Fruit fly (Drosophila melanogaster) whole organism, prepupa: ENCODE data around the gene CG6277.

Experiments used
- Blimp-1 ChIP-seq: fragments of 200-800 bp; sonication (Bioruptor generic); optimal IDR thresholded peaks from 3 replicates; lab custom pipeline; 2017; ENCODE audit warnings: missing biosample characterization, missing genetic modification characterization, mild to moderate bottlenecking, moderate library complexity, missing genetic modification reagents
- CG10669 ChIP-seq: fragments of 200-800 bp; sonication (Bioruptor generic); optimal IDR thresholded peaks from 3 replicates; lab custom pipeline; 2018; ENCODE audit warnings: missing biosample characterization, mild to moderate bottlenecking, missing genetic modification characterization, moderate library complexity
- CG11762 ChIP-seq: fragments of 200-800 bp; sonication (Bioruptor generic); optimal IDR thresholded peaks from 3 replicates; lab custom pipeline; 2016; ENCODE audit warnings: missing biosample characterization, missing genetic modification characterization; ENCODE audit not compliant: insufficient read depth
- CG15336 ChIP-seq: fragments of 200-800 bp; sonication (Bioruptor generic); IDR thresholded peaks from 2 replicates; pipeline ENCODE4 v1.3.6; 2022; ENCODE audit warnings: missing biosample characterization, missing genetic modification characterization
- CG32006 ChIP-seq: fragments of 200-800 bp; sonication (Bioruptor generic); optimal IDR thresholded peaks from 3 replicates; lab custom pipeline; 2017; ENCODE audit warnings: missing biosample characterization, mild to moderate bottlenecking, missing genetic modification characterization
- CG34406 ChIP-seq: fragments of 200-800 bp; sonication (Bioruptor generic); optimal IDR thresholded peaks from 3 replicates; lab custom pipeline; 2016; ENCODE audit warnings: missing biosample characterization, missing genetic modification characterization
- CG3919 ChIP-seq: fragments of 200-800 bp; sonication (Bioruptor generic); optimal IDR thresholded peaks from 3 replicates; lab custom pipeline; 2016; ENCODE audit warnings: missing biosample characterization, missing genetic modification characterization
- CG6163 ChIP-seq: fragments of 200-800 bp; sonication (Bioruptor generic); IDR thresholded peaks from 3 replicates; pipeline ENCODE4 v1.3.6; 2022; ENCODE audit warnings: missing biosample characterization, missing genetic modification characterization
- CG6276 ChIP-seq: fragments of 200-800 bp; sonication (Bioruptor generic); optimal IDR thresholded peaks from 2 replicates; lab custom pipeline; 2017; ENCODE audit warnings: missing biosample characterization, mild to moderate bottlenecking, missing genetic modification characterization
- CG6792 ChIP-seq: fragments of 200-800 bp; sonication (Bioruptor generic); optimal IDR thresholded peaks from 3 replicates; lab custom pipeline; 2016; ENCODE audit warnings: missing biosample characterization, missing genetic modification characterization
- CG6854 ChIP-seq: fragments of 200-800 bp; sonication (Bioruptor generic); optimal IDR thresholded peaks from 2 replicates; lab custom pipeline; 2017; ENCODE audit warnings: missing biosample characterization, mild to moderate bottlenecking, missing genetic modification characterization
- CG8119 ChIP-seq: fragments of 200-800 bp; sonication (Bioruptor generic); IDR thresholded peaks from 3 replicates; pipeline ENCODE4 v1.3.6; 2022; ENCODE audit warnings: missing biosample characterization, missing genetic modification characterization
- CG8319 ChIP-seq: fragments of 200-800 bp; sonication (Bioruptor generic); optimal IDR thresholded peaks from 3 replicates; lab custom pipeline; 2016; ENCODE audit warnings: missing biosample characterization, missing genetic modification characterization
- Eip78C ChIP-seq: fragments of 200-800 bp; sonication (Bioruptor generic); peaks from one replicate; lab custom pipeline; 2016; ENCODE audit warnings: missing biosample characterization, missing genetic modification characterization
- Eip93F ChIP-seq: fragments of 200-800 bp; sonication (Bioruptor generic); optimal IDR thresholded peaks from 2 replicates; lab custom pipeline; 2016; ENCODE audit warnings: missing biosample characterization, mild to moderate bottlenecking, missing genetic modification characterization
- Ets21C ChIP-seq: fragments of 200-800 bp; sonication (Bioruptor generic); optimal IDR thresholded peaks from 3 replicates; lab custom pipeline; 2016; ENCODE audit warnings: missing biosample characterization, missing genetic modification characterization
- Gug ChIP-seq: fragments of 200-800 bp; sonication (Bioruptor generic); IDR thresholded peaks from 2 replicates; pipeline ENCODE4 v1.3.6; 2022; ENCODE audit warnings: missing biosample characterization, missing genetic modification characterization
- Hr39 ChIP-seq: fragments of 200-800 bp; sonication (Bioruptor generic); optimal IDR thresholded peaks from 2 replicates; lab custom pipeline; 2016; ENCODE audit warnings: missing biosample characterization, missing genetic modification characterization
- Hr4 ChIP-seq: fragments of 200-800 bp; sonication (Bioruptor generic); optimal IDR thresholded peaks from 3 replicates; lab custom pipeline; 2016; ENCODE audit warnings: missing biosample characterization, missing genetic modification characterization
- Lpt ChIP-seq: fragments of 200-800 bp; sonication (Bioruptor generic); optimal IDR thresholded peaks from 3 replicates; lab custom pipeline; 2016; ENCODE audit warnings: missing biosample characterization, missing genetic modification characterization
- Met ChIP-seq: fragments of 200-800 bp; sonication (Bioruptor generic); optimal IDR thresholded peaks from 3 replicates; lab custom pipeline; 2016; ENCODE audit warnings: missing biosample characterization, missing genetic modification characterization
- OdsH ChIP-seq: fragments of 200-800 bp; sonication (Bioruptor generic); optimal IDR thresholded peaks from 3 replicates; lab custom pipeline; 2016; ENCODE audit warnings: missing biosample characterization, missing genetic modification characterization
- Sox14 ChIP-seq: fragments of 200-800 bp; sonication (Bioruptor generic); optimal IDR thresholded peaks from 3 replicates; lab custom pipeline; 2016; ENCODE audit warnings: missing biosample characterization, missing genetic modification characterization
- achi ChIP-seq: fragments of 200-800 bp; sonication (Bioruptor generic); optimal IDR thresholded peaks from 3 replicates; lab custom pipeline; 2016; ENCODE audit warnings: missing biosample characterization, missing genetic modification characterization
- dsx ChIP-seq: fragments of 200-800 bp; optimal IDR thresholded peaks from 3 replicates; lab custom pipeline; 2019; ENCODE audit warnings: missing biosample characterization, mild to moderate bottlenecking, missing genetic modification characterization, moderate library complexity; ENCODE audit not compliant: poor library complexity, severe bottlenecking
- eg ChIP-seq: fragments of 200-800 bp; sonication (Bioruptor generic); IDR thresholded peaks from 3 replicates; pipeline ENCODE4 v1.3.6; 2022; ENCODE audit warnings: missing biosample characterization, missing genetic modification characterization
- fkh ChIP-seq: fragments of 200-800 bp; sonication (Bioruptor generic); optimal IDR thresholded peaks from 3 replicates; lab custom pipeline; 2017; ENCODE audit warnings: missing biosample characterization, mild to moderate bottlenecking, missing genetic modification characterization, moderate library complexity
- lz ChIP-seq: fragments of 200-800 bp; sonication (Bioruptor generic); optimal IDR thresholded peaks from 3 replicates; lab custom pipeline; 2016; ENCODE audit warnings: missing biosample characterization, missing genetic modification characterization
- net ChIP-seq: fragments of 200-800 bp; sonication (Bioruptor generic); optimal IDR thresholded peaks from 3 replicates; lab custom pipeline; 2016; ENCODE audit warnings: missing biosample characterization, missing genetic modification characterization
- pdm3 ChIP-seq: fragments of 200-800 bp; sonication (Bioruptor generic); optimal IDR thresholded peaks from 3 replicates; lab custom pipeline; 2016; ENCODE audit warnings: missing biosample characterization, missing genetic modification characterization
- salr ChIP-seq, 2 experiments: fragments of 200-800 bp; sonication (Bioruptor generic); optimal IDR thresholded peaks; 3 replicates each; lab custom pipeline; 2016 to 2018; ENCODE audit warnings: missing biosample characterization in 2 of 2, missing genetic modification characterization in 2 of 2, mild to moderate bottlenecking in 1 of 2
- ss ChIP-seq, 2 experiments: fragments of 200-800 bp; sonication (Bioruptor generic); optimal IDR thresholded peaks; 2 replicates in 1 of 2; 3 replicates in 1 of 2; lab custom pipeline; 2017 to 2018; ENCODE audit warnings: mild to moderate bottlenecking in 2 of 2, missing biosample characterization in 2 of 2, missing genetic modification characterization in 2 of 2, moderate library complexity in 1 of 2
- svp ChIP-seq: fragments of 200-800 bp; sonication (Bioruptor generic); peaks from one replicate; lab custom pipeline; 2016; ENCODE audit warnings: missing biosample characterization, missing genetic modification characterization
- vri ChIP-seq: fragments of 200-800 bp; sonication (Bioruptor generic); optimal IDR thresholded peaks from 3 replicates; lab custom pipeline; 2016; ENCODE audit warnings: missing biosample characterization, mild to moderate bottlenecking, missing genetic modification characterization

CG6277 gene

dm6 chr3R:27023117-27023516 is at the start of gene CG6277:
CG6277 (minus strand) TSS chr3R:27023217.
- TF ChIP-seq pdm3 (GFP tag; lab: Kevin White, UChicago) (no peak), vri (GFP tag; lab: Kevin White, UChicago) (peak; percentile 37), Met (GFP tag; lab: Kevin White, UChicago) (no peak)

dm6 chr3R:27070906-27071498 is 48.0 kb upstream of the CG6277 start:
- TF ChIP-seq Blimp-1 (GFP tag; lab: Kevin White, UChicago) = peak; percentile 50
- 0 out of 3 replicates have a peak, but pooled peaks have one; percentile 17 for TF ChIP-seq eg (GFP tag; lab: Robert Waterston, UW)
- peak; percentile 18 for TF ChIP-seq Eip78C (GFP tag; lab: Kevin White, UChicago)
- TF ChIP-seq ss (GFP tag; optimal IDR thresholded peaks at IDR 0.05; lab: Kevin White, UChicago) = no peak
- peak; percentile 0 for TF ChIP-seq CG32006 (GFP tag; lab: Kevin White, UChicago)
- no peak for TF ChIP-seq net
- no peak for TF ChIP-seq CG8119
- TF ChIP-seq CG6276 (GFP tag; lab: Kevin White, UChicago) = no peak
- TF ChIP-seq, all 60 proteins: peak for 4

dm6 chr3R:27069810-27070625 is 47.0 kb upstream of the CG6277 start, which contains the start of gene spz:
spz (minus strand) TSS chr3R:27070070.
- no peak for TF ChIP-seq lz (GFP tag; lab: Kevin White, UChicago)
- no peak for TF ChIP-seq salr (GFP tag; optimal IDR thresholded peaks at IDR 0.05; lab: Kevin White, UChicago)
- peak; percentile 98 for TF ChIP-seq svp (GFP tag; lab: Kevin White, UChicago)
- TF ChIP-seq CG10669 (GFP tag; lab: Kevin White, UChicago) = peak; percentile 61
- no peak for TF ChIP-seq fkh (GFP tag; lab: Kevin White, UChicago)
- no peak for TF ChIP-seq CG34406 (GFP tag; lab: Kevin White, UChicago)
- peak; percentile 13 for TF ChIP-seq net
- no peak for TF ChIP-seq Eip93F (GFP tag; lab: Kevin White, UChicago)
- TF ChIP-seq OdsH = peak; percentile 22
- TF ChIP-seq Hr4 (GFP tag; lab: Kevin White, UChicago) = peak; percentile 40
- no peak for TF ChIP-seq Gug
- TF ChIP-seq Lpt (GFP tag; lab: Kevin White, UChicago) = peak; percentile 4
- no peak for TF ChIP-seq CG8319 (GFP tag; lab: Kevin White, UChicago)
- peak; percentile 33; the same call in 1 of the 3 replicates for TF ChIP-seq CG8119
- no peak for TF ChIP-seq Hr39 (GFP tag; lab: Kevin White, UChicago)
- TF ChIP-seq CG3919 = peak; percentile 21
- no peak for TF ChIP-seq CG6854 (GFP tag; lab: Kevin White, UChicago)
- no peak for TF ChIP-seq CG6792 (GFP tag; lab: Kevin White, UChicago)
- TF ChIP-seq Ets21C (GFP tag; lab: Kevin White, UChicago) = no peak
- no peak for TF ChIP-seq Sox14 (GFP tag; lab: Kevin White, UChicago)
- peak; percentile 20; the same call in 1 of the 3 replicates for TF ChIP-seq CG6163 (GFP tag; lab: Robert Waterston, UW)
- peak; percentile 48 for TF ChIP-seq Blimp-1 (GFP tag; lab: Kevin White, UChicago)
- peak; percentile 58; the same call in 2 of the 3 replicates for TF ChIP-seq eg (GFP tag; lab: Robert Waterston, UW)
- TF ChIP-seq ss (GFP tag; optimal IDR thresholded peaks at IDR 0.05; lab: Kevin White, UChicago) = peak in 1 of 2 experiments; percentile 16
- peak; percentile 77 for TF ChIP-seq Eip78C (GFP tag; lab: Kevin White, UChicago)
- TF ChIP-seq pdm3 (GFP tag; lab: Kevin White, UChicago) = peak; percentile 4
- peak; percentile 12 for TF ChIP-seq CG11762 (GFP tag; lab: Kevin White, UChicago)
- peak; percentile 47 for TF ChIP-seq CG15336
- no peak for TF ChIP-seq achi
- TF ChIP-seq dsx (GFP tag; lab: Kevin White, UChicago) = peak; percentile 19
- TF ChIP-seq, all 60 proteins: peak for 17
